Worm (Caenorhabditis elegans) whole organism, young adult: ENCODE results near the gene anmt-1.

Experiments used
- C06A6.2 ChIP-seq: fragments of 200-800 bp; sonication (Bioruptor generic); conservative IDR thresholded peaks from 2 replicates; pipeline ENCODE4 v1.3.6; 2022; ENCODE audit warnings: missing genetic modification characterization, missing compliant biosample characterization
- D2030.7 ChIP-seq: fragments of 200-800 bp; sonication (Bioruptor generic); IDR thresholded peaks from 2 replicates; pipeline ENCODE4 v1.3.6; 2022; ENCODE audit warnings: missing genetic modification reagents, missing genetic modification characterization, missing compliant biosample characterization
- F10E7.11 ChIP-seq: sonication (generic microtip); optimal IDR thresholded peaks from 2 replicates; lab custom pipeline; 2017; ENCODE audit warnings: mild to moderate bottlenecking, missing genetic modification characterization, moderate library complexity, missing compliant biosample characterization
- F22D6.2 ChIP-seq: sonication (generic microtip); optimal IDR thresholded peaks from 2 replicates; lab custom pipeline; 2016; ENCODE audit warnings: mild to moderate bottlenecking, missing genetic modification characterization, missing compliant biosample characterization
- F39B2.1 ChIP-seq: fragments of 200-800 bp; sonication (Bioruptor generic); IDR thresholded peaks from 2 replicates; pipeline ENCODE4 v1.3.6; 2022; ENCODE audit warnings: missing genetic modification reagents, missing genetic modification characterization, missing compliant biosample characterization
- F57C9.4 ChIP-seq: sonication (generic microtip); optimal IDR thresholded peaks from 2 replicates; lab custom pipeline; 2017; ENCODE audit warnings: mild to moderate bottlenecking, missing genetic modification characterization, missing compliant biosample characterization
- K12H6.12 ChIP-seq: fragments of 200-800 bp; sonication (Bioruptor generic); optimal IDR thresholded peaks from 2 replicates; lab custom pipeline; 2018; ENCODE audit warnings: mild to moderate bottlenecking, missing genetic modification characterization, missing compliant biosample characterization
- T26A5.8 ChIP-seq: sonication (generic microtip); optimal IDR thresholded peaks from 2 replicates; lab custom pipeline; 2016; ENCODE audit warnings: missing genetic modification characterization, missing compliant biosample characterization
- Y53G8AR.9 ChIP-seq: fragments of 200-800 bp; sonication (Bioruptor generic); conservative IDR thresholded peaks from 2 replicates; pipeline ENCODE4 v1.3.6; 2022; ENCODE audit warnings: missing genetic modification reagents, missing genetic modification characterization, missing compliant biosample characterization
- Y56A3A.18 ChIP-seq: fragments of 200-800 bp; sonication (Bioruptor generic); IDR thresholded peaks from 2 replicates; pipeline ENCODE4 v1.3.6; 2022; ENCODE audit warnings: missing genetic modification reagents, missing genetic modification characterization, missing compliant biosample characterization
- Y79H2A.3 ChIP-seq: fragments of 200-800 bp; sonication (Bioruptor generic); conservative IDR thresholded peaks from 2 replicates; pipeline ENCODE4 v1.3.6; 2022; ENCODE audit warnings: missing genetic modification reagents, missing genetic modification characterization, missing compliant biosample characterization
- ZK185.1 ChIP-seq: sonication (generic microtip); optimal IDR thresholded peaks from 2 replicates; lab custom pipeline; 2016; ENCODE audit warnings: mild to moderate bottlenecking, missing genetic modification characterization, missing compliant biosample characterization; ENCODE audit not compliant: poor library complexity, severe bottlenecking
- attf-6 ChIP-seq: fragments of 200-800 bp; sonication (Bioruptor generic); IDR thresholded peaks from 2 replicates; pipeline ENCODE4 v1.3.6; 2022; ENCODE audit warnings: missing genetic modification reagents, missing genetic modification characterization, missing compliant biosample characterization
- bed-2 ChIP-seq: fragments of 200-800 bp; sonication (Bioruptor generic); IDR thresholded peaks from 2 replicates; pipeline ENCODE4 v1.3.6; 2022; ENCODE audit warnings: missing genetic modification reagents, missing genetic modification characterization, missing compliant biosample characterization
- cebp-1 ChIP-seq, 2 experiments: fragments of 200-800 bp in 1 of 2; sonication (Bioruptor generic) in 1 of 2; sonication (generic microtip) in 1 of 2; IDR thresholded peaks in 1 of 2; optimal IDR thresholded peaks in 1 of 2; 2 replicates each; pipeline versions ENCODE4 v1.3.6 to Lab custom; 2017 to 2022; ENCODE audit warnings: missing compliant biosample characterization in 2 of 2, missing genetic modification characterization in 2 of 2, mild to moderate bottlenecking in 1 of 2, missing genetic modification reagents in 1 of 2, moderate library complexity in 1 of 2
- ceh-27 ChIP-seq: fragments of 200-800 bp; sonication (Bioruptor generic); optimal IDR thresholded peaks from 2 replicates; lab custom pipeline; 2018; ENCODE audit warnings: mild to moderate bottlenecking, missing genetic modification characterization, moderate library complexity, missing compliant biosample characterization
- ceh-58 ChIP-seq: fragments of 200-800 bp; sonication (Bioruptor generic); IDR thresholded peaks from 2 replicates; pipeline ENCODE4 v1.3.6; 2022; ENCODE audit warnings: missing genetic modification characterization, missing compliant biosample characterization
- ceh-91 ChIP-seq: fragments of 200-800 bp; sonication (Bioruptor generic); IDR thresholded peaks from 2 replicates; pipeline ENCODE4 v1.3.6; 2022; ENCODE audit warnings: missing genetic modification reagents, missing genetic modification characterization, missing compliant biosample characterization
- dpff-1 ChIP-seq: sonication (generic microtip); optimal IDR thresholded peaks from 2 replicates; lab custom pipeline; 2017; ENCODE audit warnings: mild to moderate bottlenecking, missing genetic modification characterization, missing compliant biosample characterization
- efl-1 ChIP-seq: fragments of 150-350 bp; optimal IDR thresholded peaks from 2 replicates; lab custom pipeline; 2014; ENCODE audit warnings: missing biosample characterization, missing genetic modification reagents, missing genetic modification characterization
- egl-44 ChIP-seq: fragments of 200-800 bp; sonication (Bioruptor generic); IDR thresholded peaks from 2 replicates; pipeline ENCODE4 v1.3.6; 2022; ENCODE audit warnings: missing genetic modification reagents, missing genetic modification characterization, missing compliant biosample characterization
- egrh-3 ChIP-seq: fragments of 200-800 bp; sonication (Bioruptor generic); IDR thresholded peaks from 2 replicates; pipeline ENCODE4 v1.3.6; 2022; ENCODE audit warnings: missing genetic modification reagents, missing genetic modification characterization, missing compliant biosample characterization
- ekl-4 ChIP-seq: fragments of 200-800 bp; sonication (Bioruptor generic); IDR thresholded peaks from 2 replicates; pipeline ENCODE4 v1.3.6; 2022; ENCODE audit warnings: missing genetic modification reagents, missing genetic modification characterization, missing compliant biosample characterization
- ets-4 ChIP-seq: fragments of 200-800 bp; sonication (Bioruptor generic); optimal IDR thresholded peaks from 2 replicates; lab custom pipeline; 2018; ENCODE audit warnings: mild to moderate bottlenecking, missing genetic modification characterization, missing compliant biosample characterization
- hrde-1 ChIP-seq: sonication (generic microtip); optimal IDR thresholded peaks from 2 replicates; lab custom pipeline; 2016; ENCODE audit warnings: missing genetic modification characterization, mild to moderate bottlenecking, missing compliant biosample characterization, moderate library complexity, missing genotype, missing genetic modification reagents, borderline replicate concordance
- lag-1 ChIP-seq: fragments of 200-800 bp; sonication (Bioruptor generic); IDR thresholded peaks from 2 replicates; pipeline ENCODE4 v1.3.6; 2022; ENCODE audit warnings: missing genetic modification reagents, missing genetic modification characterization, missing compliant biosample characterization
- let-526 ChIP-seq: fragments of 200-800 bp; sonication (Bioruptor generic); IDR thresholded peaks from 2 replicates; pipeline ENCODE4 v1.3.6; 2022; ENCODE audit warnings: missing genetic modification reagents, missing genetic modification characterization, missing compliant biosample characterization
- let-607 ChIP-seq, 2 experiments: fragments of 200-800 bp in 1 of 2; sonication (Bioruptor generic) in 1 of 2; sonication (generic microtip) in 1 of 2; optimal IDR thresholded peaks; 2 replicates each; lab custom pipeline; 2016 to 2018; ENCODE audit warnings: mild to moderate bottlenecking in 2 of 2, missing compliant biosample characterization in 2 of 2, missing genetic modification characterization in 2 of 2, moderate library complexity in 2 of 2, missing genotype in 1 of 2
- lin-26 ChIP-seq: fragments of 200-800 bp; sonication (Bioruptor generic); IDR thresholded peaks from 2 replicates; pipeline ENCODE4 v1.3.6; 2022; ENCODE audit warnings: missing genetic modification reagents, missing genetic modification characterization, missing compliant biosample characterization
- lsl-1 ChIP-seq: fragments of 200-800 bp; sonication (Bioruptor generic); optimal IDR thresholded peaks from 2 replicates; lab custom pipeline; 2018; ENCODE audit warnings: mild to moderate bottlenecking, missing genetic modification characterization, moderate library complexity, missing compliant biosample characterization
- nfya-2 ChIP-seq: fragments of 200-800 bp; sonication (Bioruptor generic); IDR thresholded peaks from 2 replicates; pipeline ENCODE4 v1.3.6; 2022; ENCODE audit warnings: missing genetic modification reagents, missing genetic modification characterization, missing compliant biosample characterization
- nfyb-1 ChIP-seq: fragments of 200-800 bp; sonication (Bioruptor generic); IDR thresholded peaks from 2 replicates; pipeline ENCODE4 v1.3.6; 2022; ENCODE audit warnings: missing genetic modification reagents, missing genetic modification characterization, missing compliant biosample characterization
- nhr-120 ChIP-seq: fragments of 200-800 bp; sonication (Bioruptor generic); IDR thresholded peaks from 2 replicates; pipeline ENCODE4 v1.3.6; 2022; ENCODE audit warnings: missing genetic modification characterization, missing compliant biosample characterization
- nhr-27 ChIP-seq: fragments of 200-800 bp; sonication (Bioruptor generic); optimal IDR thresholded peaks from 2 replicates; lab custom pipeline; 2018; ENCODE audit warnings: mild to moderate bottlenecking, missing genetic modification characterization, moderate library complexity, missing compliant biosample characterization
- nhr-90 ChIP-seq: sonication (generic microtip); optimal IDR thresholded peaks from 2 replicates; lab custom pipeline; 2016; ENCODE audit warnings: missing genotype, mild to moderate bottlenecking, missing genetic modification characterization, missing compliant biosample characterization
- pha-4 ChIP-seq: fragments of 150-350 bp; sonication (generic microtip); optimal IDR thresholded peaks from 2 replicates; lab custom pipeline; 2014; ENCODE audit warnings: missing biosample characterization, missing genetic modification reagents, missing genetic modification characterization
- rec-8 ChIP-seq, 2 experiments: sonication (generic microtip); optimal IDR thresholded peaks; 2 replicates each; lab custom pipeline; 2016; ENCODE audit warnings: mild to moderate bottlenecking in 2 of 2, missing genetic modification characterization in 2 of 2, missing genetic modification reagents in 2 of 2, missing genotype in 2 of 2, missing biosample characterization in 1 of 2, missing compliant biosample characterization in 1 of 2, moderate library complexity in 1 of 2
- sdz-38 ChIP-seq: sonication (generic microtip); optimal IDR thresholded peaks from 2 replicates; lab custom pipeline; 2016; ENCODE audit warnings: missing genotype, missing genetic modification characterization, missing compliant biosample characterization
- sea-2 ChIP-seq: fragments of 200-800 bp; sonication (Bioruptor generic); IDR thresholded peaks from 2 replicates; pipeline ENCODE4 v1.3.6; 2022; ENCODE audit warnings: missing genetic modification characterization, missing compliant biosample characterization
- snpc-4 ChIP-seq, 5 experiments: fragments of 150-350 bp in 1 of 5; sonication (generic microtip) in 4 of 5; optimal IDR thresholded peaks; 2 replicates each; lab custom pipeline; 2014 to 2018; ENCODE audit warnings: missing genetic modification characterization in 5 of 5, missing biosample characterization in 3 of 5, antibody characterized with exemption in 2 of 5, mild to moderate bottlenecking in 2 of 5, missing compliant biosample characterization in 2 of 5, missing genotype in 2 of 5, moderate library complexity in 2 of 5, missing genetic modification reagents in 1 of 5
- sptf-2 ChIP-seq: fragments of 200-800 bp; sonication (Bioruptor generic); optimal IDR thresholded peaks from 2 replicates; lab custom pipeline; 2018; ENCODE audit warnings: mild to moderate bottlenecking, missing genetic modification characterization, missing compliant biosample characterization
- tbx-9 ChIP-seq: sonication (generic microtip); optimal IDR thresholded peaks from 2 replicates; lab custom pipeline; 2016; ENCODE audit warnings: borderline replicate concordance, missing genetic modification characterization, inconsistent platforms, missing compliant biosample characterization
- unc-130 ChIP-seq: sonication (generic microtip); optimal IDR thresholded peaks from 2 replicates; lab custom pipeline; 2016; ENCODE audit warnings: missing genetic modification reagents, missing genetic modification characterization, missing compliant biosample characterization
- unc-62 ChIP-seq: fragments of 150-350 bp; optimal IDR thresholded peaks from 2 replicates; lab custom pipeline; 2014; ENCODE audit warnings: missing biosample characterization, missing genetic modification reagents, missing genetic modification characterization
- zim-3 ChIP-seq: sonication (generic microtip); optimal IDR thresholded peaks from 2 replicates; lab custom pipeline; 2017; ENCODE audit warnings: mild to moderate bottlenecking, missing genetic modification characterization, moderate library complexity, missing compliant biosample characterization
- ztf-18 ChIP-seq: sonication (generic microtip); optimal IDR thresholded peaks from 2 replicates; lab custom pipeline; 2016; ENCODE audit warnings: missing genotype, mild to moderate bottlenecking, missing genetic modification characterization, missing compliant biosample characterization
- ztf-22 ChIP-seq: fragments of 200-800 bp; sonication (Bioruptor generic); optimal IDR thresholded peaks from 2 replicates; lab custom pipeline; 2018; ENCODE audit warnings: mild to moderate bottlenecking, missing genetic modification characterization, moderate library complexity, missing compliant biosample characterization

anmt-1 gene

ce11 chrIII:8652922-8653321, 31.7 kb upstream of the anmt-1 start (continued):
- TF ChIP-seq ztf-18 (tag; lab: Kevin White, UChicago) (peak; percentile 20), nhr-120 (0 out of 2 replicates have a peak, but pooled peaks have one; percentile 52), tbx-9 (tag; lab: Kevin White, UChicago) (no peak), F39B2.1 (no peak), F22D6.2 (tag; lab: Kevin White, UChicago) (peak; percentile 25), snpc-4 (GFP tag; optimal IDR thresholded peaks at IDR 0.05; lab: Kevin White, UChicago) (no peak), snpc-4 (tag; optimal IDR thresholded peaks at IDR 0.05; lab: Kevin White, UChicago) (no peak), lag-1 (no peak), egl-44 (GFP tag; lab: Robert Waterston, UW) (peak; percentile 75), F10E7.11 (no peak), F57C9.4 (no peak), lin-26 (GFP tag; lab: Robert Waterston, UW) (peak; percentile 75), let-607 (tag; optimal IDR thresholded peaks at IDR 0.05; lab: Kevin White, UChicago) (peak in 1 of 2 experiments; percentile 18), nfya-2 (GFP tag; lab: Robert Waterston, UW) (no peak), Y53G8AR.9 (0 out of 2 replicates have a peak, but pooled peaks have one; percentile 20), T26A5.8 (no peak), ztf-22 (GFP tag; lab: Kevin White, UChicago) (no peak), zim-3 (tag; lab: Kevin White, UChicago) (no peak), cebp-1 (GFP tag; IDR thresholded peaks at IDR 0.05; lab: Robert Waterston, UW) (no peak), cebp-1 (tag; optimal IDR thresholded peaks at IDR 0.05; lab: Kevin White, UChicago) (peak; percentile 29), nfyb-1 (GFP tag; lab: Robert Waterston, UW) (peak; percentile 48; the same call in 1 of the 2 replicates), ZK185.1 (tag; lab: Kevin White, UChicago) (peak; percentile 4), attf-6 (GFP tag; lab: Robert Waterston, UW) (no peak), K12H6.12 (tag; lab: Kevin White, UChicago) (no peak), Y79H2A.3 (no peak), ekl-4 (no peak; the same call in 1 of the 2 replicates), efl-1 (no peak), let-526 (GFP tag; lab: Robert Waterston, UW) (0 out of 2 replicates have a peak, but pooled peaks have one; percentile 45), nhr-90 (tag; lab: Kevin White, UChicago) (peak; percentile 43), rec-8 (tag; optimal IDR thresholded peaks at IDR 0.05; lab: Kevin White, UChicago) (no peak), egrh-3 (peak; percentile 13; the same call in 1 of the 2 replicates), ets-4 (GFP tag; lab: Kevin White, UChicago) (no peak), lsl-1 (GFP tag; lab: Kevin White, UChicago) (no peak), unc-130 (GFP tag; lab: Kevin White, UChicago) (no peak), ceh-58 (GFP tag; lab: Robert Waterston, UW) (no peak), hrde-1 (tag; lab: Kevin White, UChicago) (no peak), bed-2 (GFP tag; lab: Robert Waterston, UW) (no peak), sea-2 (GFP tag; lab: Robert Waterston, UW) (no peak), dpff-1 (no peak), sdz-38 (tag; lab: Kevin White, UChicago) (no peak), unc-62 (no peak), C06A6.2 (GFP tag; lab: Robert Waterston, UW) (no peak), ceh-27 (GFP tag; lab: Kevin White, UChicago) (peak; percentile 42), pha-4 (tag; lab: Kevin White, UChicago) (no peak), Y56A3A.18 (GFP tag; lab: Robert Waterston, UW) (0 out of 2 replicates have a peak, but pooled peaks have one; percentile 58), sptf-2 (GFP tag; lab: Kevin White, UChicago) (no peak), nhr-27 (tag; lab: Kevin White, UChicago) (no peak), ceh-91 (GFP tag; lab: Robert Waterston, UW) (no peak), D2030.7 (GFP tag; lab: Robert Waterston, UW) (0 out of 2 replicates have a peak, but pooled peaks have one; percentile 11)
